Worm (Caenorhabditis elegans): ENCODE measurements around the gene K12H4.5.

K12H4.5 gene

ce11 chrIII:8020823-8021332 is 23.4 kb upstream of the K12H4.5 start, which contains the start of gene lin-36 (continued):
- TF ChIP-seq attf-3 (GFP tag; conservative IDR thresholded peaks at IDR 0.05) (0 out of 2 replicates have a peak, but pooled peaks have one; percentile 39), B0019.2 (GFP tag; conservative IDR thresholded peaks at IDR 0.05) (no peak), F55B11.4 (tag; optimal IDR thresholded peaks at IDR 0.05; ENCODE audit: borderline replicate concordance, insufficient read depth) (no peak), ets-4 (GFP tag; optimal IDR thresholded peaks at IDR 0.05) (no peak), C17E4.6 (GFP tag; IDR thresholded peaks at IDR 0.05) (0 out of 2 replicates have a peak, but pooled peaks have one; percentile 8), hmg-20 (GFP tag; IDR thresholded peaks at IDR 0.05) (no peak), attf-5 (GFP tag; optimal IDR thresholded peaks at IDR 0.05) (peak; percentile 78), athp-1 (tag; optimal IDR thresholded peaks at IDR 0.05) (no peak), ceh-91 (GFP tag; IDR thresholded peaks at IDR 0.05) (peak; percentile 28; the same call in 1 of the 2 replicates), F52B5.7 (tag; optimal IDR thresholded peaks at IDR 0.05) (no peak), snpc-4 (GFP tag; optimal IDR thresholded peaks at IDR 0.05) (peak; percentile 23), snpc-4 (tag; optimal IDR thresholded peaks at IDR 0.05) (peak in 2 of 4 experiments; percentile 23 to 63), F23B12.7 (tag; optimal IDR thresholded peaks at IDR 0.05; ENCODE audit: insufficient read depth) (peak; percentile 68), ZK185.1 (tag; optimal IDR thresholded peaks at IDR 0.05; ENCODE audit: poor library complexity, severe bottlenecking) (peak; percentile 24), Y79H2A.3 (GFP tag; conservative IDR thresholded peaks at IDR 0.05) (no peak), nfyb-1 (GFP tag; IDR thresholded peaks at IDR 0.05) (no peak), F22D6.2 (tag; optimal IDR thresholded peaks at IDR 0.05) (no peak), pbrm-1 (GFP tag; IDR thresholded peaks at IDR 0.05) (peak; percentile 57; the same call in 1 of the 2 replicates), gei-17 (GFP tag; optimal IDR thresholded peaks at IDR 0.05) (no peak), mes-4 (tag; optimal IDR thresholded peaks at IDR 0.05) (no peak), let-607 (tag; optimal IDR thresholded peaks at IDR 0.05) (peak; percentile 59 to 63), tbx-9 (tag; optimal IDR thresholded peaks at IDR 0.05; ENCODE audit: borderline replicate concordance) (no peak), aptf-2 (GFP tag; conservative IDR thresholded peaks at IDR 0.05) (no peak), lsl-1 (GFP tag; optimal IDR thresholded peaks at IDR 0.05) (peak; percentile 29), K11D2.4 (GFP tag; IDR thresholded peaks at IDR 0.05) (no peak), sptf-2 (GFP tag; optimal IDR thresholded peaks at IDR 0.05) (no peak), ccch-3 (GFP tag; optimal IDR thresholded peaks at IDR 0.05) (no peak), egl-18 (GFP tag; IDR thresholded peaks at IDR 0.05) (no peak), aptf-3 (GFP tag; IDR thresholded peaks at IDR 0.05) (no peak), nhr-90 (tag; optimal IDR thresholded peaks at IDR 0.05) (no peak), lin-40 (tag; optimal IDR thresholded peaks at IDR 0.05) (no peak), him-1 (tag; optimal IDR thresholded peaks at IDR 0.05) (peak; percentile 35), efl-1 (GFP tag; optimal IDR thresholded peaks at IDR 0.05) (peak; percentile 14), sdz-38 (tag; optimal IDR thresholded peaks at IDR 0.05) (no peak), bed-2 (GFP tag; IDR thresholded peaks at IDR 0.05) (no peak), attf-6 (GFP tag; IDR thresholded peaks at IDR 0.05) (no peak), nhr-179 (tag; optimal IDR thresholded peaks at IDR 0.05) (no peak), hrde-1 (tag; optimal IDR thresholded peaks at IDR 0.05; ENCODE audit: borderline replicate concordance) (no peak), ceh-79 (tag; optimal IDR thresholded peaks at IDR 0.05) (no peak), ceh-100 (GFP tag; IDR thresholded peaks at IDR 0.05) (0 out of 2 replicates have a peak, but pooled peaks have one; percentile 12), rcor-1 (GFP tag; IDR thresholded peaks at IDR 0.05) (no peak; the same call in 1 of the 2 replicates), F57A8.1 (GFP tag; optimal IDR thresholded peaks at IDR 0.05) (no peak), B0336.3 (GFP tag; IDR thresholded peaks at IDR 0.05) (0 out of 2 replicates have a peak, but pooled peaks have one; percentile 21)
